Fruit fly (Drosophila melanogaster) whole organism, embryonic: Measurements from ENCODE around the gene CG1299.

ENCODE experiments used
- ATbp ChIP-seq: fragments of 200-800 bp; sonication (Bioruptor generic); optimal IDR thresholded peaks from 2 replicates; lab custom pipeline; 2017; ENCODE audit warnings: missing biosample characterization, mild to moderate bottlenecking, missing genetic modification characterization, missing genetic modification reagents
- Blimp-1 ChIP-seq: fragments of 200-800 bp; sonication (Bioruptor generic); optimal IDR thresholded peaks from 3 replicates; lab custom pipeline; 2018; ENCODE audit warnings: missing biosample characterization, missing genetic modification characterization, mild to moderate bottlenecking, moderate library complexity, missing genetic modification reagents
- Bteb2 ChIP-seq: fragments of 200-800 bp; sonication (Bioruptor generic); optimal IDR thresholded peaks from 2 replicates; lab custom pipeline; 2016; ENCODE audit warnings: missing biosample characterization, missing genetic modification characterization
- CG10366 ChIP-seq: fragments of 200-800 bp; sonication (Bioruptor generic); IDR thresholded peaks from 2 replicates; pipeline ENCODE4 v1.3.6; 2022; ENCODE audit warnings: missing biosample characterization, missing genetic modification characterization
- CG11504 ChIP-seq: fragments of 200-800 bp; sonication (Bioruptor generic); optimal IDR thresholded peaks from 3 replicates; lab custom pipeline; 2019; ENCODE audit warnings: missing biosample characterization, mild to moderate bottlenecking, missing genetic modification characterization, moderate library complexity
- CG11696 ChIP-seq: fragments of 200-800 bp; sonication (Bioruptor generic); IDR thresholded peaks from 2 replicates; pipeline ENCODE4 v1.3.6; 2022; ENCODE audit warnings: missing biosample characterization, missing genetic modification characterization
- CG13894 ChIP-seq: fragments of 200-800 bp; sonication (Bioruptor generic); optimal IDR thresholded peaks from 3 replicates; lab custom pipeline; 2018; ENCODE audit warnings: missing biosample characterization, mild to moderate bottlenecking, missing genetic modification characterization, moderate library complexity
- CG15073 ChIP-seq: fragments of 200-800 bp; sonication (Bioruptor generic); optimal IDR thresholded peaks from 2 replicates; lab custom pipeline; 2016; ENCODE audit warnings: missing biosample characterization, missing genetic modification characterization
- CG1602 ChIP-seq: fragments of 200-800 bp; sonication (Bioruptor generic); optimal IDR thresholded peaks from 3 replicates; lab custom pipeline; 2016; ENCODE audit warnings: missing biosample characterization, missing genetic modification characterization
- CG1603 ChIP-seq: fragments of 200-800 bp; sonication (Bioruptor generic); optimal IDR thresholded peaks from 2 replicates; lab custom pipeline; 2019; ENCODE audit warnings: missing biosample characterization, mild to moderate bottlenecking, missing genetic modification characterization, moderate library complexity
- CG30431 ChIP-seq: fragments of 200-800 bp; sonication (Bioruptor generic); optimal IDR thresholded peaks from 2 replicates; lab custom pipeline; 2017; ENCODE audit warnings: missing biosample characterization, missing genetic modification characterization
- CG3407 ChIP-seq: fragments of 200-800 bp; sonication (Bioruptor generic); optimal IDR thresholded peaks from 2 replicates; lab custom pipeline; 2018; ENCODE audit warnings: missing biosample characterization, mild to moderate bottlenecking, missing genetic modification characterization
- CG4424 ChIP-seq: fragments of 200-800 bp; sonication (Bioruptor generic); optimal IDR thresholded peaks from 3 replicates; lab custom pipeline; 2016; ENCODE audit warnings: missing biosample characterization, missing genetic modification characterization
- CG4617 ChIP-seq: fragments of 200-800 bp; sonication (Bioruptor generic); optimal IDR thresholded peaks from 3 replicates; lab custom pipeline; 2016; ENCODE audit warnings: missing biosample characterization, missing genetic modification characterization, borderline replicate concordance
- CG6254 ChIP-seq: fragments of 200-800 bp; sonication (Bioruptor generic); optimal IDR thresholded peaks from 3 replicates; lab custom pipeline; 2017; ENCODE audit warnings: mild to moderate bottlenecking, missing biosample characterization, missing genetic modification reagents, missing genetic modification characterization
- CG6791 ChIP-seq: fragments of 200-800 bp; sonication (Bioruptor generic); IDR thresholded peaks from 3 replicates; pipeline ENCODE4 v1.3.6; 2022; ENCODE audit warnings: missing biosample characterization, missing genetic modification characterization; ENCODE audit not compliant: partially characterized antibody
- CG6813 ChIP-seq: fragments of 200-800 bp; sonication (Bioruptor generic); optimal IDR thresholded peaks from 2 replicates; lab custom pipeline; 2017; ENCODE audit warnings: missing biosample characterization, missing genetic modification characterization, mild to moderate bottlenecking, moderate library complexity, missing genetic modification reagents
- CG7786 ChIP-seq: fragments of 200-800 bp; sonication (Bioruptor generic); optimal IDR thresholded peaks from 2 replicates; lab custom pipeline; 2016; ENCODE audit warnings: missing biosample characterization, missing genetic modification characterization
- D19B ChIP-seq: fragments of 200-800 bp; sonication (Bioruptor generic); optimal IDR thresholded peaks from 2 replicates; lab custom pipeline; 2017; ENCODE audit warnings: missing biosample characterization, mild to moderate bottlenecking, missing genetic modification characterization
- Dad ChIP-seq: fragments of 200-800 bp; sonication (Bioruptor generic); optimal IDR thresholded peaks from 3 replicates; lab custom pipeline; 2016; ENCODE audit warnings: missing biosample characterization, missing genetic modification characterization
- Dbx ChIP-seq: fragments of 200-800 bp; sonication (Bioruptor generic); IDR thresholded peaks from 3 replicates; pipeline ENCODE4 v1.3.6; 2022; ENCODE audit warnings: missing biosample characterization, missing genetic modification characterization
- Eip74EF ChIP-seq, 2 experiments: fragments of 200-800 bp in 1 of 2; fragments of >200 bp in 1 of 2; sonication (Bioruptor generic) in 1 of 2; optimal IDR thresholded peaks; 2 replicates each; lab custom pipeline; 2017 to 2019; ENCODE audit warnings: missing biosample characterization in 2 of 2, missing genetic modification characterization in 2 of 2, mild to moderate bottlenecking in 1 of 2, moderate library complexity in 1 of 2
- Ets65A ChIP-seq: fragments of 200-800 bp; sonication (Bioruptor generic); peaks from one replicate; lab custom pipeline; 2016; ENCODE audit warnings: missing biosample characterization, missing genetic modification characterization
- Med ChIP-seq: fragments of 200-800 bp; sonication (Bioruptor generic); peaks from one replicate; lab custom pipeline; 2016; ENCODE audit warnings: missing biosample characterization, missing genetic modification characterization, mild to moderate bottlenecking, inconsistent platforms, moderate library complexity
- Mes4 ChIP-seq: fragments of 200-800 bp; sonication (Bioruptor generic); optimal IDR thresholded peaks from 2 replicates; lab custom pipeline; 2016; ENCODE audit warnings: missing biosample characterization, missing genetic modification characterization
- Poxn ChIP-seq: fragments of 200-800 bp; sonication (Bioruptor generic); IDR thresholded peaks from 2 replicates; pipeline ENCODE4 v1.3.6; 2022; ENCODE audit warnings: missing biosample characterization, missing genetic modification characterization
- Spps ChIP-seq: fragments of 200-800 bp; sonication (Bioruptor generic); optimal IDR thresholded peaks from 2 replicates; lab custom pipeline; 2018; ENCODE audit warnings: missing biosample characterization, mild to moderate bottlenecking, missing genetic modification characterization
- Sry-δ ChIP-seq: fragments of 200-800 bp; sonication (Bioruptor generic); optimal IDR thresholded peaks from 2 replicates; lab custom pipeline; 2016; ENCODE audit warnings: missing biosample characterization, missing genetic modification characterization
- ac ChIP-seq: fragments of 200-800 bp; sonication (Bioruptor generic); optimal IDR thresholded peaks from 3 replicates; lab custom pipeline; 2017; ENCODE audit warnings: missing biosample characterization, mild to moderate bottlenecking, missing genetic modification characterization
- az2 ChIP-seq: fragments of 200-800 bp; sonication (Bioruptor generic); optimal IDR thresholded peaks from 3 replicates; lab custom pipeline; 2016; ENCODE audit warnings: missing biosample characterization, missing genetic modification characterization
- bab2 ChIP-seq: fragments of 200-800 bp; sonication (Bioruptor generic); optimal IDR thresholded peaks from 2 replicates; lab custom pipeline; 2016; ENCODE audit warnings: missing biosample characterization, missing genetic modification characterization
- bsh ChIP-seq, 2 experiments: fragments of 200-800 bp; sonication (Bioruptor generic); optimal IDR thresholded peaks; 2 replicates each; lab custom pipeline; 2017 to 2018; ENCODE audit warnings: mild to moderate bottlenecking in 2 of 2, missing biosample characterization in 2 of 2, missing genetic modification characterization in 2 of 2, moderate library complexity in 1 of 2
- chinmo ChIP-seq: fragments of 200-800 bp; sonication (Bioruptor generic); IDR thresholded peaks from 4 replicates; pipeline ENCODE4 v1.3.6; 2022; ENCODE audit warnings: missing biosample characterization, missing genetic modification characterization; ENCODE audit not compliant: partially characterized antibody
- dan ChIP-seq: fragments of 200-800 bp; sonication (Bioruptor generic); IDR thresholded peaks from 2 replicates; pipeline ENCODE4 v1.3.6; 2022; ENCODE audit warnings: missing biosample characterization, missing genetic modification characterization
- dati ChIP-seq: fragments of 200-800 bp; sonication (Bioruptor generic); IDR thresholded peaks from 2 replicates; pipeline ENCODE4 v1.3.6; 2022; ENCODE audit warnings: missing biosample characterization, missing genetic modification characterization
- ewg ChIP-seq: fragments of 200-800 bp; sonication (Bioruptor generic); optimal IDR thresholded peaks from 3 replicates; lab custom pipeline; 2017; ENCODE audit warnings: mild to moderate bottlenecking, missing biosample characterization, missing genetic modification reagents, missing genetic modification characterization
- fd96Cb ChIP-seq: fragments of 200-800 bp; sonication (Bioruptor generic); optimal IDR thresholded peaks from 2 replicates; lab custom pipeline; 2018; ENCODE audit warnings: missing biosample characterization, mild to moderate bottlenecking, missing genetic modification characterization, moderate library complexity
- fru ChIP-seq: fragments of >200 bp; optimal IDR thresholded peaks from 2 replicates; lab custom pipeline; 2017
- gfzf ChIP-seq: fragments of 200-800 bp; sonication (Bioruptor generic); optimal IDR thresholded peaks from 2 replicates; lab custom pipeline; 2016; ENCODE audit warnings: missing biosample characterization, mild to moderate bottlenecking, missing genetic modification characterization, moderate library complexity
- ham ChIP-seq: fragments of 200-800 bp; sonication (Bioruptor generic); IDR thresholded peaks from 2 replicates; pipeline ENCODE4 v1.3.6; 2022; ENCODE audit warnings: missing biosample characterization, missing genetic modification characterization
- lab ChIP-seq: fragments of 200-800 bp; sonication (Bioruptor generic); optimal IDR thresholded peaks from 3 replicates; lab custom pipeline; 2017; ENCODE audit warnings: missing biosample characterization, missing genetic modification characterization, mild to moderate bottlenecking, moderate library complexity, missing genetic modification reagents
- lmd ChIP-seq: fragments of 200-800 bp; sonication (Bioruptor generic); IDR thresholded peaks from 2 replicates; pipeline ENCODE4 v1.3.6; 2022; ENCODE audit warnings: missing biosample characterization, missing genetic modification characterization
- mirr ChIP-seq: fragments of 200-800 bp; sonication (Bioruptor generic); optimal IDR thresholded peaks from 3 replicates; lab custom pipeline; 2018; ENCODE audit warnings: missing biosample characterization, mild to moderate bottlenecking, missing genetic modification characterization
- ro ChIP-seq: fragments of 200-800 bp; sonication (Bioruptor generic); IDR thresholded peaks from 2 replicates; pipeline ENCODE4 v1.3.6; 2022; ENCODE audit warnings: missing biosample characterization, missing genetic modification characterization
- run ChIP-seq: fragments of 200-800 bp; sonication (Bioruptor generic); optimal IDR thresholded peaks from 3 replicates; lab custom pipeline; 2018; ENCODE audit warnings: missing biosample characterization, mild to moderate bottlenecking, missing genetic modification characterization
- sc ChIP-seq, 3 experiments: fragments of >200 bp in 2 of 3; fragments of 200-800 bp in 1 of 3; sonication (Bioruptor generic) in 1 of 3; optimal IDR thresholded peaks; 2 replicates in 2 of 3; 3 replicates in 1 of 3; lab custom pipeline; 2017; ENCODE audit warnings: mild to moderate bottlenecking in 1 of 3, missing biosample characterization in 1 of 3, missing genetic modification characterization in 1 of 3, missing genetic modification reagents in 1 of 3
- sim ChIP-seq: fragments of 200-800 bp; sonication (Bioruptor generic); IDR thresholded peaks from 2 replicates; pipeline ENCODE4 v1.3.6; 2022; ENCODE audit warnings: missing biosample characterization, missing genetic modification characterization
- slou ChIP-seq: fragments of 200-800 bp; sonication (Bioruptor generic); optimal IDR thresholded peaks from 3 replicates; lab custom pipeline; 2016; ENCODE audit warnings: missing biosample characterization, missing genetic modification characterization
- tin ChIP-seq: fragments of 200-800 bp; sonication (Bioruptor generic); optimal IDR thresholded peaks from 3 replicates; lab custom pipeline; 2016; ENCODE audit warnings: missing biosample characterization, missing genetic modification characterization
- wor ChIP-seq: fragments of 200-800 bp; sonication (Bioruptor generic); IDR thresholded peaks from 2 replicates; pipeline ENCODE4 v1.3.6; 2022; ENCODE audit warnings: missing biosample characterization, missing genetic modification characterization
- zen ChIP-seq: fragments of 200-800 bp; sonication (Bioruptor generic); optimal IDR thresholded peaks from 3 replicates; lab custom pipeline; 2018; ENCODE audit warnings: missing biosample characterization, mild to moderate bottlenecking, missing genetic modification characterization, moderate library complexity

The CG1299 gene

DNA sequence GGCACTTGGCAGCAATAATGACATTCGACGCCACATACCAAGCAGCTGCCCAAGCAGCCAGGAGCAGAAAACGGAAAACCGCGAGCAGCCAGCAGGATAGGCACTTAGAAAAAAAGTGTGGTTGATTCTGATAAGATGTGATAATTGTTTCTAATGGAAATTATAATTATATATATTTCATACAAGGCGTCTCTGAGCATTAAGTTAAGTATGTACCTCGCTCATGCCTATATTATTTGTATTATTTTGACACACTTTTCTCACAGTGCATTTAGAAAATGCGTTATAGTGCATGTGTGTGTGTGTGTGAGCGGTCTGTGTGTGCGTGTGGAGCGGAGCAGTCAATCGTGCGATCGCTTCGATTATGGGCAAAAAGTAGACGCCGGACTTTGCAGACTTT, 9.9 kb downstream of the CG1299 start (continued):
- TF ChIP-seq CG15073 (no peak), fd96Cb (tag; lab: Kevin White, UChicago) (peak; percentile 19), Dbx (no peak), Spps (tag; lab: Kevin White, UChicago) (no peak), sim (no peak), run (tag; lab: Kevin White, UChicago) (no peak), ATbp (no peak), gfzf (GFP tag; lab: Kevin White, UChicago) (no peak), CG13894 (tag; lab: Kevin White, UChicago) (no peak), Mes4 (no peak), CG4617 (peak; percentile 3), mirr (GFP tag; lab: Kevin White, UChicago) (no peak), sc (optimal IDR thresholded peaks at IDR 0.05; lab: Kevin White, UChicago) (no peak), sc (GFP tag; optimal IDR thresholded peaks at IDR 0.05; lab: Kevin White, UChicago) (peak; percentile 14), dan (GFP tag; lab: Robert Waterston, UW) (0 out of 2 replicates have a peak, but pooled peaks have one; percentile 30), Sry-δ (GFP tag; lab: Kevin White, UChicago) (no peak), bsh (GFP tag; optimal IDR thresholded peaks at IDR 0.05; lab: Kevin White, UChicago) (peak; percentile 23 to 47), lmd (no peak), ro (GFP tag; lab: Robert Waterston, UW) (no peak), bab2 (GFP tag; lab: Kevin White, UChicago) (no peak), ham (GFP tag; lab: Robert Waterston, UW) (no peak), ac (GFP tag; lab: Kevin White, UChicago) (peak; percentile 39), CG6791 (GFP tag; lab: Robert Waterston, UW) (no peak), fru (no peak), zen (tag; lab: Kevin White, UChicago) (peak; percentile 90), CG3407 (GFP tag; lab: Kevin White, UChicago) (no peak), CG4424 (GFP tag; lab: Kevin White, UChicago) (peak; percentile 60), CG1602 (peak; percentile 33), ewg (no peak), Poxn (GFP tag; lab: Robert Waterston, UW) (no peak), CG6813 (GFP tag; lab: Kevin White, UChicago) (no peak), Med (GFP tag; lab: Kevin White, UChicago) (peak; percentile 58), Bteb2 (GFP tag; lab: Kevin White, UChicago) (no peak), Dad (no peak), CG11504 (tag; lab: Kevin White, UChicago) (no peak), Blimp-1 (GFP tag; lab: Kevin White, UChicago) (peak; percentile 15), tin (GFP tag; lab: Kevin White, UChicago) (peak; percentile 5), chinmo (no peak), CG1603 (tag; lab: Kevin White, UChicago) (no peak), CG10366 (GFP tag; lab: Robert Waterston, UW) (0 out of 2 replicates have a peak, but pooled peaks have one; percentile 12), CG11696 (GFP tag; lab: Robert Waterston, UW) (no peak), lab (no peak), Eip74EF (GFP tag; optimal IDR thresholded peaks at IDR 0.05; lab: Kevin White, UChicago) (no peak), CG7786 (no peak), az2 (GFP tag; lab: Kevin White, UChicago) (peak; percentile 11), slou (GFP tag; lab: Kevin White, UChicago) (no peak), CG30431 (GFP tag; lab: Kevin White, UChicago) (peak; percentile 44), CG6254 (GFP tag; lab: Kevin White, UChicago) (peak; percentile 0), dati (no peak), wor (GFP tag; lab: Robert Waterston, UW) (no peak), D19B (no peak), Ets65A (GFP tag; lab: Kevin White, UChicago) (no peak)
